Fruit fly (Drosophila melanogaster) whole organism, prepupa: Measurements from ENCODE around the gene alt.

ENCODE experiments used
- CG10669 ChIP-seq: fragments of 200-800 bp; sonication (Bioruptor generic); optimal IDR thresholded peaks from 3 replicates; lab custom pipeline; 2018; ENCODE audit warnings: missing biosample characterization, mild to moderate bottlenecking, missing genetic modification characterization, moderate library complexity
- CG11294 ChIP-seq: fragments of 200-800 bp; sonication (Bioruptor generic); IDR thresholded peaks from 2 replicates; pipeline ENCODE4 v1.3.6; 2022; ENCODE audit warnings: missing biosample characterization, missing genetic modification characterization
- CG1621 ChIP-seq: fragments of 200-800 bp; sonication (Bioruptor generic); optimal IDR thresholded peaks from 3 replicates; lab custom pipeline; 2018; ENCODE audit warnings: missing biosample characterization, mild to moderate bottlenecking, missing genetic modification characterization
- CG16779 ChIP-seq: fragments of 200-800 bp; sonication (Bioruptor generic); optimal IDR thresholded peaks from 3 replicates; lab custom pipeline; 2017; ENCODE audit warnings: missing biosample characterization, mild to moderate bottlenecking, missing genetic modification characterization
- CG31627 ChIP-seq: fragments of 200-800 bp; sonication (Bioruptor generic); optimal IDR thresholded peaks from 3 replicates; lab custom pipeline; 2016; ENCODE audit warnings: missing biosample characterization, missing genetic modification characterization
- CG32006 ChIP-seq: fragments of 200-800 bp; sonication (Bioruptor generic); optimal IDR thresholded peaks from 3 replicates; lab custom pipeline; 2017; ENCODE audit warnings: missing biosample characterization, mild to moderate bottlenecking, missing genetic modification characterization
- CG34406 ChIP-seq: fragments of 200-800 bp; sonication (Bioruptor generic); optimal IDR thresholded peaks from 3 replicates; lab custom pipeline; 2016; ENCODE audit warnings: missing biosample characterization, missing genetic modification characterization
- CG3919 ChIP-seq: fragments of 200-800 bp; sonication (Bioruptor generic); optimal IDR thresholded peaks from 3 replicates; lab custom pipeline; 2016; ENCODE audit warnings: missing biosample characterization, missing genetic modification characterization
- CG4318 ChIP-seq: fragments of 200-800 bp; sonication (Bioruptor generic); optimal IDR thresholded peaks from 3 replicates; lab custom pipeline; 2017; ENCODE audit warnings: missing biosample characterization, mild to moderate bottlenecking, missing genetic modification characterization
- CG6163 ChIP-seq: fragments of 200-800 bp; sonication (Bioruptor generic); IDR thresholded peaks from 3 replicates; pipeline ENCODE4 v1.3.6; 2022; ENCODE audit warnings: missing biosample characterization, missing genetic modification characterization
- CG6792 ChIP-seq: fragments of 200-800 bp; sonication (Bioruptor generic); optimal IDR thresholded peaks from 3 replicates; lab custom pipeline; 2016; ENCODE audit warnings: missing biosample characterization, missing genetic modification characterization
- CG6854 ChIP-seq: fragments of 200-800 bp; sonication (Bioruptor generic); optimal IDR thresholded peaks from 2 replicates; lab custom pipeline; 2017; ENCODE audit warnings: missing biosample characterization, mild to moderate bottlenecking, missing genetic modification characterization
- CG8119 ChIP-seq: fragments of 200-800 bp; sonication (Bioruptor generic); IDR thresholded peaks from 3 replicates; pipeline ENCODE4 v1.3.6; 2022; ENCODE audit warnings: missing biosample characterization, missing genetic modification characterization
- Eip75B ChIP-seq: fragments of 200-800 bp; sonication (Bioruptor generic); optimal IDR thresholded peaks from 3 replicates; lab custom pipeline; 2016; ENCODE audit warnings: missing biosample characterization, missing genetic modification characterization
- Eip78C ChIP-seq: fragments of 200-800 bp; sonication (Bioruptor generic); peaks from one replicate; lab custom pipeline; 2016; ENCODE audit warnings: missing biosample characterization, missing genetic modification characterization
- Ets21C ChIP-seq: fragments of 200-800 bp; sonication (Bioruptor generic); optimal IDR thresholded peaks from 3 replicates; lab custom pipeline; 2016; ENCODE audit warnings: missing biosample characterization, missing genetic modification characterization
- Ets96B ChIP-seq: fragments of 200-800 bp; optimal IDR thresholded peaks from 2 replicates; lab custom pipeline; 2019; ENCODE audit warnings: missing biosample characterization, mild to moderate bottlenecking, missing genetic modification characterization, moderate library complexity
- Gug ChIP-seq: fragments of 200-800 bp; sonication (Bioruptor generic); IDR thresholded peaks from 2 replicates; pipeline ENCODE4 v1.3.6; 2022; ENCODE audit warnings: missing biosample characterization, missing genetic modification characterization
- Hr38 ChIP-seq: sonication (Bioruptor generic); optimal IDR thresholded peaks from 2 replicates; lab custom pipeline; 2016; ENCODE audit warnings: missing biosample characterization, missing genetic modification characterization
- Hr39 ChIP-seq: fragments of 200-800 bp; sonication (Bioruptor generic); optimal IDR thresholded peaks from 2 replicates; lab custom pipeline; 2016; ENCODE audit warnings: missing biosample characterization, missing genetic modification characterization
- Lpt ChIP-seq: fragments of 200-800 bp; sonication (Bioruptor generic); optimal IDR thresholded peaks from 3 replicates; lab custom pipeline; 2016; ENCODE audit warnings: missing biosample characterization, missing genetic modification characterization
- Met ChIP-seq: fragments of 200-800 bp; sonication (Bioruptor generic); optimal IDR thresholded peaks from 3 replicates; lab custom pipeline; 2016; ENCODE audit warnings: missing biosample characterization, missing genetic modification characterization
- Sox102F ChIP-seq: fragments of 200-800 bp; sonication (Bioruptor generic); optimal IDR thresholded peaks from 2 replicates; lab custom pipeline; 2016; ENCODE audit warnings: missing biosample characterization, mild to moderate bottlenecking, missing genetic modification characterization
- Sox14 ChIP-seq: fragments of 200-800 bp; sonication (Bioruptor generic); optimal IDR thresholded peaks from 3 replicates; lab custom pipeline; 2016; ENCODE audit warnings: missing biosample characterization, missing genetic modification characterization
- cyc ChIP-seq: fragments of 200-800 bp; sonication (Bioruptor generic); optimal IDR thresholded peaks from 3 replicates; lab custom pipeline; 2016; ENCODE audit warnings: missing biosample characterization, missing genetic modification characterization
- dac ChIP-seq: fragments of 200-800 bp; sonication (Bioruptor generic); optimal IDR thresholded peaks from 2 replicates; lab custom pipeline; 2017; ENCODE audit warnings: missing biosample characterization, mild to moderate bottlenecking, missing genetic modification characterization
- dsx ChIP-seq: fragments of 200-800 bp; optimal IDR thresholded peaks from 3 replicates; lab custom pipeline; 2019; ENCODE audit warnings: missing biosample characterization, mild to moderate bottlenecking, missing genetic modification characterization, moderate library complexity; ENCODE audit not compliant: poor library complexity, severe bottlenecking
- eg ChIP-seq: fragments of 200-800 bp; sonication (Bioruptor generic); IDR thresholded peaks from 3 replicates; pipeline ENCODE4 v1.3.6; 2022; ENCODE audit warnings: missing biosample characterization, missing genetic modification characterization
- esn ChIP-seq: fragments of 200-800 bp; sonication (Bioruptor generic); optimal IDR thresholded peaks from 2 replicates; lab custom pipeline; 2016; ENCODE audit warnings: missing biosample characterization, mild to moderate bottlenecking, missing genetic modification characterization, moderate library complexity
- fd85E ChIP-seq: fragments of 200-800 bp; sonication (Bioruptor generic); optimal IDR thresholded peaks from 3 replicates; lab custom pipeline; 2016; ENCODE audit warnings: missing biosample characterization, missing genetic modification characterization
- fkh ChIP-seq: fragments of 200-800 bp; sonication (Bioruptor generic); optimal IDR thresholded peaks from 3 replicates; lab custom pipeline; 2017; ENCODE audit warnings: missing biosample characterization, mild to moderate bottlenecking, missing genetic modification characterization, moderate library complexity
- lz ChIP-seq: fragments of 200-800 bp; sonication (Bioruptor generic); optimal IDR thresholded peaks from 3 replicates; lab custom pipeline; 2016; ENCODE audit warnings: missing biosample characterization, missing genetic modification characterization
- pdm3 ChIP-seq: fragments of 200-800 bp; sonication (Bioruptor generic); optimal IDR thresholded peaks from 3 replicates; lab custom pipeline; 2016; ENCODE audit warnings: missing biosample characterization, missing genetic modification characterization
- salr ChIP-seq, 2 experiments: fragments of 200-800 bp; sonication (Bioruptor generic); optimal IDR thresholded peaks; 3 replicates each; lab custom pipeline; 2016 to 2018; ENCODE audit warnings: missing biosample characterization in 2 of 2, missing genetic modification characterization in 2 of 2, mild to moderate bottlenecking in 1 of 2
- ss ChIP-seq, 2 experiments: fragments of 200-800 bp; sonication (Bioruptor generic); optimal IDR thresholded peaks; 2 replicates in 1 of 2; 3 replicates in 1 of 2; lab custom pipeline; 2017 to 2018; ENCODE audit warnings: mild to moderate bottlenecking in 2 of 2, missing biosample characterization in 2 of 2, missing genetic modification characterization in 2 of 2, moderate library complexity in 1 of 2
- svp ChIP-seq: fragments of 200-800 bp; sonication (Bioruptor generic); peaks from one replicate; lab custom pipeline; 2016; ENCODE audit warnings: missing biosample characterization, missing genetic modification characterization
- topi ChIP-seq: fragments of 200-800 bp; sonication (Bioruptor generic); optimal IDR thresholded peaks from 3 replicates; lab custom pipeline; 2016; ENCODE audit warnings: missing biosample characterization, missing genetic modification characterization
- vri ChIP-seq: fragments of 200-800 bp; sonication (Bioruptor generic); optimal IDR thresholded peaks from 3 replicates; lab custom pipeline; 2016; ENCODE audit warnings: missing biosample characterization, mild to moderate bottlenecking, missing genetic modification characterization

alt gene

dm6 chr3R:17709623-17710145 lies 27.4 kb upstream of the alt start:
- TF ChIP-seq dsx (GFP tag; lab: Kevin White, UChicago) (peak; percentile 93), CG6163 (GFP tag; lab: Robert Waterston, UW) (no peak)

DNA sequence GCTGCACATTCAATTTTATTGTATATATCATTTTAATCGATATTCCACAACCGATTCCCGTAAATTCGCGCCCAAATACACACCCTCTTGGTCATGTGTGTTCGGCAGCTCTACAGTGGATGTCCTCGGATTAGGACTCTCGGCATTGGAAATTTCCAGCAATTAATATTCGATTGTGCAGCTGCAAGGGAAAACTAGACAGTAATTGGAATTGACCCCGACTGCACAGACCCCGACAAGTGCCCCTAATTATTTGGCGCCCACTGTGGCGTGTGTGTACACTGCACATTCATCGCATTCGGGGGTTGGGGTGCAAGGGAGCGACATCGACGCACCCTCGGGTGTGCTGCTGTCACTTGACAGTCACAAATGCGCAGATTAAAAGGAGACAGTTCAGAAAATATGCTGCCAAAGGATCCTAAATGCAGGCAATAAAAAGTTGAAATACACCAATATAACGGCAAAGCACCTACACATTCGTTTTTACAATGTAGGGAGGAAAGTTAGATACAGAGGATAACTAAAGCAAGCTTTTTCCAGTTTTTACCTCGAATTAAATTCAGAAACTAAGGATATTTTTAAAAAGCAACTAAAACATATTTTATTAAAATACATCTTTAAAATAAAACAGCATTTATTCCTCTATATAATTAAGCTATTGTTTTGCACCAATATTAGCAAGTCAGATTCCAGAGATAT lies 26.6 kb upstream of the alt start:
- TF ChIP-seq CG31627 (GFP tag; lab: Kevin White, UChicago) (peak; percentile 52), pdm3 (peak; percentile 34), fd85E (GFP tag; lab: Kevin White, UChicago) (no peak), salr (GFP tag; optimal IDR thresholded peaks at IDR 0.05; lab: Kevin White, UChicago) (peak in 1 of 2 experiments; percentile 18), Hr38 (GFP tag; lab: Kevin White, UChicago) (no peak), fkh (no peak), Eip78C (GFP tag; lab: Kevin White, UChicago) (peak; percentile 65), CG34406 (no peak), CG3919 (GFP tag; lab: Kevin White, UChicago) (peak; percentile 8), Lpt (GFP tag; lab: Kevin White, UChicago) (no peak), lz (GFP tag; lab: Kevin White, UChicago) (peak; percentile 21), Ets21C (GFP tag; lab: Kevin White, UChicago) (peak; percentile 4), Met (peak; percentile 24), CG6854 (GFP tag; lab: Kevin White, UChicago) (no peak), Gug (GFP tag; lab: Robert Waterston, UW) (peak; percentile 17; the same call in 1 of the 2 replicates), CG1621 (tag; lab: Kevin White, UChicago) (peak; percentile 4), Sox102F (GFP tag; lab: Kevin White, UChicago) (peak; percentile 13), eg (GFP tag; lab: Robert Waterston, UW) (peak; percentile 17; the same call in 1 of the 3 replicates), CG6792 (GFP tag; lab: Kevin White, UChicago) (no peak), ss (GFP tag; optimal IDR thresholded peaks at IDR 0.05; lab: Kevin White, UChicago) (no peak), cyc (peak; percentile 5), svp (peak; percentile 71), CG6163 (GFP tag; lab: Robert Waterston, UW) (peak; percentile 62; the same call in 2 of the 3 replicates), CG11294 (GFP tag; lab: Robert Waterston, UW) (no peak), topi (GFP tag; lab: Kevin White, UChicago) (peak; percentile 20), esn (GFP tag; lab: Kevin White, UChicago) (peak; percentile 35), CG10669 (peak; percentile 4), Hr39 (GFP tag; lab: Kevin White, UChicago) (peak; percentile 26), CG4318 (no peak), CG32006 (GFP tag; lab: Kevin White, UChicago) (peak; percentile 8), Ets96B (tag; lab: Kevin White, UChicago) (peak; percentile 18), Sox14 (peak; percentile 29)

dm6 chr3R:17707799-17708198 lies 25.5 kb upstream of the alt start:
- TF ChIP-seq Eip75B (GFP tag; lab: Kevin White, UChicago) (no peak), CG34406 (no peak), CG8119 (no peak), vri (GFP tag; lab: Kevin White, UChicago) (no peak), CG1621 (tag; lab: Kevin White, UChicago) (no peak), Ets21C (GFP tag; lab: Kevin White, UChicago) (no peak), CG16779 (tag; lab: Kevin White, UChicago) (no peak), dac (GFP tag; lab: Kevin White, UChicago) (no peak)
